Worm (Caenorhabditis elegans) whole organism, L1 larva: ENCODE measurements around the gene Y43F8C.6.

ENCODE experiments used
- C04F5.9 ChIP-seq: sonication (generic microtip); optimal IDR thresholded peaks from 2 replicates; lab custom pipeline; 2016; ENCODE audit warnings: missing genetic modification characterization, missing compliant biosample characterization
- C34B4.2 ChIP-seq: sonication (generic microtip); optimal IDR thresholded peaks from 2 replicates; lab custom pipeline; 2017; ENCODE audit warnings: mild to moderate bottlenecking, missing genetic modification characterization, missing compliant biosample characterization
- F16B12.6 ChIP-seq: fragments of 150-350 bp; optimal IDR thresholded peaks from 2 replicates; lab custom pipeline; 2014; ENCODE audit warnings: missing biosample characterization, missing genetic modification characterization
- Y116A8C.19 ChIP-seq: sonication (generic microtip); optimal IDR thresholded peaks from 2 replicates; lab custom pipeline; 2016; ENCODE audit warnings: missing compliant biosample characterization, missing genetic modification characterization, borderline replicate concordance
- alr-1 ChIP-seq: fragments of 200-800 bp; sonication (Bioruptor generic); optimal IDR thresholded peaks from 2 replicates; lab custom pipeline; 2018; ENCODE audit warnings: borderline replicate concordance, mild to moderate bottlenecking, missing genetic modification characterization, missing compliant biosample characterization
- aly-2 ChIP-seq: fragments of 150-350 bp; optimal IDR thresholded peaks from 2 replicates; lab custom pipeline; 2014; ENCODE audit warnings: missing biosample characterization, missing genetic modification characterization
- ama-1 ChIP-seq: fragments of 150-350 bp; optimal IDR thresholded peaks from 2 replicates; lab custom pipeline; 2014
- blmp-1 ChIP-seq: fragments of 150-350 bp; optimal IDR thresholded peaks from 2 replicates; lab custom pipeline; 2014; ENCODE audit warnings: missing biosample characterization, missing genetic modification characterization
- ceh-63 ChIP-seq: fragments of 200-800 bp; sonication (Bioruptor generic); optimal IDR thresholded peaks from 2 replicates; lab custom pipeline; 2018; ENCODE audit warnings: mild to moderate bottlenecking, missing genetic modification characterization, missing compliant biosample characterization
- ceh-8 ChIP-seq: fragments of 200-800 bp; sonication (Bioruptor generic); optimal IDR thresholded peaks from 2 replicates; lab custom pipeline; 2018; ENCODE audit warnings: mild to moderate bottlenecking, missing genetic modification characterization, moderate library complexity, missing compliant biosample characterization
- ceh-88 ChIP-seq: fragments of 200-800 bp; sonication (Bioruptor generic); IDR thresholded peaks from 2 replicates; pipeline ENCODE4 v1.3.6; 2022; ENCODE audit warnings: missing genetic modification characterization, missing compliant biosample characterization
- ces-1 ChIP-seq: fragments of 150-350 bp; optimal IDR thresholded peaks from 2 replicates; lab custom pipeline; 2014; ENCODE audit warnings: missing biosample characterization, missing genetic modification reagents, missing genetic modification characterization
- efl-1 ChIP-seq, 4 experiments: fragments of 150-350 bp; optimal IDR thresholded peaks in 3 of 4; peaks in 1 of 4; 1 replicate in 1 of 4; 2 replicates in 3 of 4; lab custom pipeline; 2014; ENCODE audit warnings: missing biosample characterization in 2 of 4, missing genetic modification characterization in 2 of 4, missing genetic modification reagents in 2 of 4
- egl-13 ChIP-seq: sonication (generic microtip); optimal IDR thresholded peaks from 2 replicates; lab custom pipeline; 2016; ENCODE audit warnings: missing genotype, missing genetic modification reagents, missing genetic modification characterization, missing compliant biosample characterization
- egl-27 ChIP-seq, 2 experiments: fragments of 150-350 bp in 1 of 2; sonication (generic microtip); optimal IDR thresholded peaks; 3 replicates each; lab custom pipeline; 2017 to 2018; ENCODE audit warnings: missing biosample characterization in 2 of 2, missing genetic modification characterization in 2 of 2, missing genetic modification reagents in 2 of 2
- elt-3 ChIP-seq, 6 experiments: fragments of 150-350 bp in 1 of 6; sonication (generic microtip); optimal IDR thresholded peaks; 2 replicates each; lab custom pipeline; 2017 to 2018; ENCODE audit warnings: missing biosample characterization in 6 of 6, missing genetic modification characterization in 6 of 6, inconsistent platforms in 1 of 6
- fkh-10 ChIP-seq: sonication (generic microtip); optimal IDR thresholded peaks from 2 replicates; lab custom pipeline; 2017; ENCODE audit warnings: missing biosample characterization, missing genetic modification reagents, missing genetic modification characterization
- fkh-4 ChIP-seq: sonication (generic microtip); optimal IDR thresholded peaks from 2 replicates; lab custom pipeline; 2016; ENCODE audit warnings: missing compliant biosample characterization, missing genetic modification characterization, borderline replicate concordance
- fos-1 ChIP-seq: fragments of 150-350 bp; optimal IDR thresholded peaks from 2 replicates; lab custom pipeline; 2014; ENCODE audit warnings: missing biosample characterization, missing genetic modification characterization
- hlh-17 ChIP-seq: fragments of 200-800 bp; sonication (Bioruptor generic); optimal IDR thresholded peaks from 2 replicates; lab custom pipeline; 2018; ENCODE audit warnings: missing genetic modification characterization, mild to moderate bottlenecking, missing compliant biosample characterization, moderate library complexity, borderline replicate concordance
- hpl-2 ChIP-seq: fragments of 150-350 bp; optimal IDR thresholded peaks from 2 replicates; lab custom pipeline; 2014; ENCODE audit warnings: missing biosample characterization, missing genetic modification reagents, missing genetic modification characterization
- irx-1 ChIP-seq: sonication (generic microtip); optimal IDR thresholded peaks from 2 replicates; lab custom pipeline; 2016; ENCODE audit warnings: missing genetic modification characterization, missing compliant biosample characterization
- lin-13 ChIP-seq: fragments of 150-350 bp; optimal IDR thresholded peaks from 2 replicates; lab custom pipeline; 2014; ENCODE audit warnings: missing biosample characterization, missing genetic modification reagents, missing genetic modification characterization
- lin-14 ChIP-seq: fragments of 200-800 bp; sonication (Bioruptor generic); optimal IDR thresholded peaks from 2 replicates; lab custom pipeline; 2018; ENCODE audit warnings: mild to moderate bottlenecking, missing genetic modification characterization, moderate library complexity, missing compliant biosample characterization
- lin-35 ChIP-seq, 2 experiments: fragments of 150-350 bp; optimal IDR thresholded peaks; 2 replicates each; lab custom pipeline; 2014; ENCODE audit warnings: missing biosample characterization in 2 of 2, missing genetic modification characterization in 2 of 2, missing genetic modification reagents in 2 of 2
- lin-39 ChIP-seq: fragments of 150-350 bp; optimal IDR thresholded peaks from 2 replicates; lab custom pipeline; 2014; ENCODE audit warnings: missing biosample characterization, missing genetic modification reagents, missing genetic modification characterization
- lir-3 ChIP-seq: sonication (generic microtip); optimal IDR thresholded peaks from 2 replicates; lab custom pipeline; 2016; ENCODE audit warnings: mild to moderate bottlenecking, missing genetic modification characterization, moderate library complexity, missing compliant biosample characterization; ENCODE audit not compliant: poor library complexity
- lsy-2 ChIP-seq, 2 experiments: fragments of 150-350 bp; optimal IDR thresholded peaks; 2 replicates each; lab custom pipeline; 2014; ENCODE audit warnings: missing biosample characterization in 2 of 2, missing genetic modification characterization in 2 of 2
- mdl-1 ChIP-seq, 2 experiments: fragments of 150-350 bp; optimal IDR thresholded peaks; 2 replicates each; lab custom pipeline; 2014 to 2017; ENCODE audit warnings: missing biosample characterization in 2 of 2, missing genetic modification characterization in 2 of 2, inconsistent platforms in 1 of 2
- mef-2 ChIP-seq: fragments of 150-350 bp; optimal IDR thresholded peaks from 2 replicates; lab custom pipeline; 2014; ENCODE audit warnings: missing biosample characterization, missing genetic modification characterization
- nhr-11 ChIP-seq: fragments of 150-350 bp; optimal IDR thresholded peaks from 2 replicates; lab custom pipeline; 2014; ENCODE audit warnings: missing biosample characterization, missing genetic modification characterization
- nhr-12 ChIP-seq: sonication (generic microtip); optimal IDR thresholded peaks from 2 replicates; lab custom pipeline; 2017; ENCODE audit warnings: missing biosample characterization, missing genetic modification characterization
- nhr-20 ChIP-seq: sonication (generic microtip); optimal IDR thresholded peaks from 2 replicates; lab custom pipeline; 2016; ENCODE audit warnings: mild to moderate bottlenecking, missing genetic modification characterization, missing compliant biosample characterization
- nhr-28 ChIP-seq: fragments of 150-350 bp; optimal IDR thresholded peaks from 2 replicates; lab custom pipeline; 2014; ENCODE audit warnings: missing biosample characterization, missing genetic modification characterization
- nhr-71 ChIP-seq: sonication (generic microtip); optimal IDR thresholded peaks from 2 replicates; lab custom pipeline; 2016; ENCODE audit warnings: mild to moderate bottlenecking, missing genetic modification characterization, moderate library complexity, missing compliant biosample characterization
- nhr-77 ChIP-seq: fragments of 150-350 bp; optimal IDR thresholded peaks from 2 replicates; lab custom pipeline; 2014; ENCODE audit warnings: missing biosample characterization, missing genetic modification characterization
- nhr-84 ChIP-seq: sonication (generic microtip); optimal IDR thresholded peaks from 2 replicates; lab custom pipeline; 2017; ENCODE audit warnings: missing biosample characterization, missing genetic modification characterization
- nhr-90 ChIP-seq: sonication (generic microtip); optimal IDR thresholded peaks from 2 replicates; lab custom pipeline; 2016; ENCODE audit warnings: mild to moderate bottlenecking, missing genetic modification characterization, missing compliant biosample characterization; ENCODE audit not compliant: poor library complexity
- pag-3 ChIP-seq: sonication (generic microtip); optimal IDR thresholded peaks from 2 replicates; lab custom pipeline; 2017; ENCODE audit warnings: missing genetic modification characterization, mild to moderate bottlenecking, missing compliant biosample characterization, antibody characterized with exemption, borderline replicate concordance; ENCODE audit not compliant: insufficient read depth
- pax-3 ChIP-seq: fragments of 200-800 bp; sonication (Bioruptor generic); optimal IDR thresholded peaks from 2 replicates; lab custom pipeline; 2018; ENCODE audit warnings: mild to moderate bottlenecking, missing genetic modification characterization, moderate library complexity, missing compliant biosample characterization
- pqm-1 ChIP-seq: sonication (generic microtip); optimal IDR thresholded peaks from 3 replicates; lab custom pipeline; 2017; ENCODE audit warnings: missing biosample characterization, missing genetic modification characterization
- rnt-1 ChIP-seq: sonication (generic microtip); optimal IDR thresholded peaks from 2 replicates; lab custom pipeline; 2016; ENCODE audit warnings: mild to moderate bottlenecking, missing genetic modification characterization, moderate library complexity, missing compliant biosample characterization
- skn-1 ChIP-seq: fragments of 150-350 bp; optimal IDR thresholded peaks from 2 replicates; lab custom pipeline; 2014; ENCODE audit warnings: missing biosample characterization, missing genetic modification characterization
- snpc-4 ChIP-seq: fragments of 150-350 bp; optimal IDR thresholded peaks from 2 replicates; lab custom pipeline; 2014; ENCODE audit warnings: missing biosample characterization, missing genetic modification characterization
- snu-23 ChIP-seq: sonication (generic microtip); optimal IDR thresholded peaks from 2 replicates; lab custom pipeline; 2016; ENCODE audit warnings: missing genetic modification characterization, missing compliant biosample characterization
- sox-4 ChIP-seq: sonication (generic microtip); optimal IDR thresholded peaks from 2 replicates; lab custom pipeline; 2016; ENCODE audit warnings: missing genetic modification characterization, missing compliant biosample characterization
- sptf-1 ChIP-seq: fragments of 150-350 bp; optimal IDR thresholded peaks from 2 replicates; lab custom pipeline; 2014; ENCODE audit warnings: missing biosample characterization, missing genetic modification characterization
- sup-37 ChIP-seq: fragments of 200-800 bp; sonication (Bioruptor generic); optimal IDR thresholded peaks from 2 replicates; lab custom pipeline; 2018; ENCODE audit warnings: mild to moderate bottlenecking, missing genetic modification characterization, missing compliant biosample characterization
- unc-130 ChIP-seq: fragments of 150-350 bp; optimal IDR thresholded peaks from 2 replicates; lab custom pipeline; 2017; ENCODE audit warnings: missing biosample characterization, missing genetic modification characterization, inconsistent platforms
- unc-30 ChIP-seq: sonication (generic microtip); optimal IDR thresholded peaks from 2 replicates; lab custom pipeline; 2017; ENCODE audit warnings: missing biosample characterization, missing genetic modification characterization
- unc-62 ChIP-seq: fragments of 150-350 bp; optimal IDR thresholded peaks from 2 replicates; lab custom pipeline; 2014; ENCODE audit warnings: missing biosample characterization, missing genetic modification reagents, missing genetic modification characterization
- unc-86 ChIP-seq: sonication (generic microtip); optimal IDR thresholded peaks from 2 replicates; lab custom pipeline; 2016; ENCODE audit warnings: missing genetic modification characterization, missing compliant biosample characterization
- vab-15 ChIP-seq: sonication (generic microtip); optimal IDR thresholded peaks from 2 replicates; lab custom pipeline; 2017; ENCODE audit warnings: missing genotype, mild to moderate bottlenecking, missing genetic modification characterization, missing compliant biosample characterization

Gene Y43F8C.6

DNA sequence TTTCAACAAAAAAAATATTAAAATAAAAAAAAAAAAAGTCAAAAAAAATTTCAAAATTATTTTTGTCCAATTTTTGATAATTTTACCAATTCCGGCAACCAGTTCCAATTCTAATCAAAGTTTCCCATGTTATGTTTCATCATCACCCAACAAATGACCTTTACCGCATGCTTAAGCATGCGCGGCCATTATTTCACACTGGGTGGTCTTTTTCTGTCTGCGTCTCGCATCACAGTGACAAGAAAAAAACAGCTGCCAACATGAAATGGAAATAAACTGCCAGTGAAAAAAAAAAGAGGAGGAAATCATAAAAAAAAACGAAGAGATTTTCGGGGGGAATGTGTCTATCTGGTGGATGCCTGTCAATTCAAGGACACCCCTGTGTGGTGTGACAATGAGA, 25.6 kb upstream of the Y43F8C.6 start:
- peak in 1 of 2 experiments; percentile 34 for TF ChIP-seq lsy-2 (tag; optimal IDR thresholded peaks at IDR 0.05; lab: Kevin White, UChicago)
- TF ChIP-seq fos-1 (tag; lab: Kevin White, UChicago): no peak
- TF ChIP-seq skn-1 (tag; lab: Kevin White, UChicago): no peak
- no peak for TF ChIP-seq sup-37 (GFP tag; lab: Kevin White, UChicago)
- TF ChIP-seq ama-1 (lab: Kevin White, UChicago): no peak
- no peak for TF ChIP-seq nhr-84 (tag; lab: Kevin White, UChicago)
- TF ChIP-seq C34B4.2 (tag; lab: Kevin White, UChicago): no peak
- TF ChIP-seq ces-1: no peak
- TF ChIP-seq nhr-12 (tag; lab: Kevin White, UChicago): no peak
- TF ChIP-seq efl-1 (optimal IDR thresholded peaks at IDR 0.05; lab: Kevin White, UChicago): peak in 1 of 2 experiments; percentile 6
- TF ChIP-seq efl-1 (GFP tag; optimal IDR thresholded peaks at IDR 0.05 in 1 of 2; lab: Kevin White, UChicago): peak; percentile 17 to 58
- peak in 1 of 2 experiments; percentile 43 for TF ChIP-seq mdl-1 (tag; optimal IDR thresholded peaks at IDR 0.05; lab: Kevin White, UChicago)
- TF ChIP-seq blmp-1 (tag; lab: Kevin White, UChicago): peak; percentile 32
- no peak for TF ChIP-seq sptf-1
- no peak for TF ChIP-seq lir-3
- TF ChIP-seq ceh-8 (GFP tag; lab: Kevin White, UChicago): no peak
- TF ChIP-seq fkh-4 (tag; lab: Kevin White, UChicago): no peak
- TF ChIP-seq nhr-90 (tag; lab: Kevin White, UChicago): peak; percentile 48
- TF ChIP-seq nhr-28 (tag; lab: Kevin White, UChicago): no peak
- no peak for TF ChIP-seq fkh-10 (GFP tag; lab: Kevin White, UChicago)
- TF ChIP-seq unc-30 (tag; lab: Kevin White, UChicago): no peak
- no peak for TF ChIP-seq unc-62
- TF ChIP-seq pag-3 (tag; lab: Kevin White, UChicago): no peak
- no peak for TF ChIP-seq lin-13
- TF ChIP-seq ceh-88 (GFP tag; lab: Robert Waterston, UW): no peak
- no peak for TF ChIP-seq lin-39 (tag; lab: Kevin White, UChicago)
- no peak for TF ChIP-seq aly-2 (tag; lab: Kevin White, UChicago)
- no peak for TF ChIP-seq C04F5.9 (tag; lab: Kevin White, UChicago)
- TF ChIP-seq egl-27 (tag; optimal IDR thresholded peaks at IDR 0.05; lab: Kevin White, UChicago): no peak
- TF ChIP-seq unc-86 (tag; lab: Kevin White, UChicago): no peak
- peak; percentile 82 for TF ChIP-seq lin-14 (GFP tag; lab: Kevin White, UChicago)
- TF ChIP-seq nhr-11 (tag; lab: Kevin White, UChicago): peak; percentile 11
- no peak for TF ChIP-seq hpl-2 (GFP tag; lab: Kevin White, UChicago)
- TF ChIP-seq irx-1: peak; percentile 45
- TF ChIP-seq pqm-1 (tag; lab: Kevin White, UChicago): no peak
- no peak for TF ChIP-seq rnt-1 (tag; lab: Kevin White, UChicago)
- peak; percentile 36 for TF ChIP-seq snu-23 (GFP tag; lab: Kevin White, UChicago)
- no peak for TF ChIP-seq snpc-4 (tag; lab: Kevin White, UChicago)
- TF ChIP-seq mef-2: no peak
- no peak for TF ChIP-seq nhr-71 (tag; lab: Kevin White, UChicago)
- TF ChIP-seq vab-15 (tag; lab: Kevin White, UChicago): peak; percentile 33
- no peak for TF ChIP-seq ceh-63 (GFP tag; lab: Kevin White, UChicago)
- TF ChIP-seq pax-3: no peak
- TF ChIP-seq lin-35 (GFP tag; optimal IDR thresholded peaks at IDR 0.05; lab: Kevin White, UChicago): peak in 1 of 2 experiments; percentile 35
- TF ChIP-seq alr-1 (tag; lab: Kevin White, UChicago): no peak
- TF ChIP-seq F16B12.6 (tag; lab: Kevin White, UChicago): no peak
- no peak for TF ChIP-seq sox-4 (tag; lab: Kevin White, UChicago)
- no peak for TF ChIP-seq hlh-17 (GFP tag; lab: Kevin White, UChicago)
- no peak for TF ChIP-seq Y116A8C.19
- TF ChIP-seq nhr-77: no peak
- TF ChIP-seq unc-130 (tag; lab: Kevin White, UChicago): no peak
- TF ChIP-seq egl-13 (tag; lab: Kevin White, UChicago): no peak
- TF ChIP-seq elt-3 (tag; optimal IDR thresholded peaks at IDR 0.05; lab: Kevin White, UChicago): no peak
- peak; percentile 15 for TF ChIP-seq nhr-20 (tag; lab: Kevin White, UChicago)
